Worm (Caenorhabditis elegans): ENCODE measurements around the gene klf-3.

Gene klf-3

ce11 chrII:6588605-6589292, 27.9 kb upstream of the klf-3 start, which contains the start of gene icd-1 (continued):
- TF ChIP-seq F52B5.7 (tag; optimal IDR thresholded peaks at IDR 0.05) (no peak), unc-62 (GFP tag; optimal IDR thresholded peaks at IDR 0.05) (peak; percentile 95), F57A8.1 (GFP tag; optimal IDR thresholded peaks at IDR 0.05) (no peak), ceh-91 (GFP tag; IDR thresholded peaks at IDR 0.05) (peak; percentile 78), nhr-27 (tag; optimal IDR thresholded peaks at IDR 0.05) (no peak), ztf-22 (GFP tag; optimal IDR thresholded peaks at IDR 0.05) (peak; percentile 37), nfyb-1 (GFP tag; IDR thresholded peaks at IDR 0.05) (peak; percentile 94), T26A5.8 (tag; optimal IDR thresholded peaks at IDR 0.05) (no peak), F55B11.4 (tag; optimal IDR thresholded peaks at IDR 0.05; ENCODE audit: borderline replicate concordance, insufficient read depth) (no peak), nhr-120 (GFP tag; IDR thresholded peaks at IDR 0.05) (no peak), Y56A3A.18 (GFP tag; IDR thresholded peaks at IDR 0.05) (0 out of 2 replicates have a peak, but pooled peaks have one; percentile 19), ceh-58 (GFP tag; IDR thresholded peaks at IDR 0.05) (no peak), rpc-1 (optimal IDR thresholded peaks at IDR 0.05) (peak; percentile 13), rpc-1 (tag; optimal IDR thresholded peaks at IDR 0.05) (no peak), hsf-1 (GFP tag; IDR thresholded peaks at IDR 0.05) (peak; percentile 97)

- TF ChIP-seq fkh-3 (tag; optimal IDR thresholded peaks at IDR 0.05) (no peak), B0019.2 (GFP tag; conservative IDR thresholded peaks at IDR 0.05) (no peak), lin-26 (GFP tag; IDR thresholded peaks at IDR 0.05) (0 out of 2 replicates have a peak, but pooled peaks have one; percentile 19), athp-1 (tag; optimal IDR thresholded peaks at IDR 0.05) (no peak)
Observed at ce11 chrII:6589408-6589807, 27.3 kb upstream of the klf-3 start, which contains the start of gene vps-32.1. TSS of gene vps-32.1 (plus strand) at chrII:6589708.

DNA sequence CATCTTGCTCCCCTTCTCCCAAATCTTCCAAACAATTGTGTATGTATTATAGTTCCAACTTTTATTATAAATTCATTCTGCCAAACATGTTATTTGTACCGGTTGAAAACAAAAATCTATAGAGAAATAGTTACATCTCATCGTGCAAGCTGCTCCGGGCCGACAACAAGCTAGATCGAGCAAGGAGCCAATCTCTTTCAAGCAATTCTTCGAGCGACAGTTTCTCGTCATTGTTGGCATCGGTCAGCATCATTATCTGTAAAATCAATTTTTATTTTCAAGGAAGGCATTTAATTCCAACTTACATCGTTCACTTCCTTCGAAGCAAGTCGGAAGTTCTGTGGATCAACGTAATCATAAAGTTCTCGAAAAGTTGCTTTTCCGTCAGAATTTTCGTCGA, 25.7 kb upstream of the klf-3 start:
- peak; percentile 54 for TF ChIP-seq T26A5.8 (tag; optimal IDR thresholded peaks at IDR 0.05)
- no peak for TF ChIP-seq rec-8 (tag; optimal IDR thresholded peaks at IDR 0.05)
- TF ChIP-seq snpc-1.3 (tag; optimal IDR thresholded peaks at IDR 0.05; ENCODE audit: insufficient read depth), result no peak
- TF ChIP-seq dpff-1 (tag; optimal IDR thresholded peaks at IDR 0.05), result no peak
- no peak for TF ChIP-seq tbx-9 (tag; optimal IDR thresholded peaks at IDR 0.05; ENCODE audit: borderline replicate concordance)
- no peak for TF ChIP-seq egl-44 (GFP tag; IDR thresholded peaks at IDR 0.05)
- no peak for TF ChIP-seq cebp-2 (GFP tag; IDR thresholded peaks at IDR 0.05)
- no peak for TF ChIP-seq atf-7 (tag; optimal IDR thresholded peaks at IDR 0.05)
- peak; percentile 26 for TF ChIP-seq hrde-1 (tag; optimal IDR thresholded peaks at IDR 0.05; ENCODE audit: borderline replicate concordance)
- TF ChIP-seq nhr-80 (tag; optimal IDR thresholded peaks at IDR 0.05), result no peak
- no peak for TF ChIP-seq snpc-1.1 (tag; optimal IDR thresholded peaks at IDR 0.05; ENCODE audit: insufficient read depth)
- no peak for TF ChIP-seq F22D6.2 (tag; optimal IDR thresholded peaks at IDR 0.05)
- TF ChIP-seq pha-4 (tag; optimal IDR thresholded peaks at IDR 0.05), result no peak
- no peak for TF ChIP-seq F57C9.4 (tag; optimal IDR thresholded peaks at IDR 0.05)
- TF ChIP-seq K11D2.4 (GFP tag; IDR thresholded peaks at IDR 0.05), result 0 out of 2 replicates have a peak, but pooled peaks have one; percentile 15
- no peak for TF ChIP-seq tbp1 (GFP tag; optimal IDR thresholded peaks at IDR 0.05)
- TF ChIP-seq aptf-3 (GFP tag; IDR thresholded peaks at IDR 0.05), result no peak
- no peak for TF ChIP-seq dpl-1 (GFP tag; optimal IDR thresholded peaks at IDR 0.05)
- TF ChIP-seq fkh-3 (tag; optimal IDR thresholded peaks at IDR 0.05), result no peak
- no peak for TF ChIP-seq madf-10 (tag; optimal IDR thresholded peaks at IDR 0.05)
- TF ChIP-seq madf-3 (GFP tag; IDR thresholded peaks at IDR 0.05), result no peak
- TF ChIP-seq B0019.2 (GFP tag; conservative IDR thresholded peaks at IDR 0.05), result no peak
- TF ChIP-seq F52B5.7 (tag; optimal IDR thresholded peaks at IDR 0.05), result peak; percentile 42
- no peak for TF ChIP-seq K12H6.12 (tag; optimal IDR thresholded peaks at IDR 0.05)
- no peak for TF ChIP-seq attf-3 (GFP tag; conservative IDR thresholded peaks at IDR 0.05)
- TF ChIP-seq F55B11.4 (tag; optimal IDR thresholded peaks at IDR 0.05; ENCODE audit: borderline replicate concordance, insufficient read depth), result no peak
- no peak for TF ChIP-seq ccch-3 (GFP tag; optimal IDR thresholded peaks at IDR 0.05)
- no peak for TF ChIP-seq efl-1 (GFP tag; optimal IDR thresholded peaks at IDR 0.05)
- no peak for TF ChIP-seq sdz-38 (tag; optimal IDR thresholded peaks at IDR 0.05)
- no peak for TF ChIP-seq egrh-3 (GFP tag; IDR thresholded peaks at IDR 0.05)
- TF ChIP-seq F23B12.7 (tag; optimal IDR thresholded peaks at IDR 0.05; ENCODE audit: insufficient read depth), result no peak

Measured in whole organism, young adult.